Worm (Caenorhabditis elegans) whole organism, L3 larva: ENCODE data around the gene Y82E9BR.8.

ENCODE experiments used
- ama-1 ChIP-seq: fragments of 150-350 bp; optimal IDR thresholded peaks from 2 replicates; lab custom pipeline; 2018
- daf-12 ChIP-seq: fragments of 150-350 bp; optimal IDR thresholded peaks from 2 replicates; lab custom pipeline; 2014; ENCODE audit warnings: missing biosample characterization, missing genetic modification reagents, missing genetic modification characterization
- elt-3 ChIP-seq, 3 experiments: fragments of 150-350 bp in 1 of 3; sonication (generic microtip) in 2 of 3; optimal IDR thresholded peaks; 2 replicates in 2 of 3; 4 replicates in 1 of 3; lab custom pipeline; 2014 to 2017; ENCODE audit warnings: missing biosample characterization in 3 of 3, missing genetic modification characterization in 3 of 3
- nhr-43 ChIP-seq: sonication (generic microtip); optimal IDR thresholded peaks from 2 replicates; lab custom pipeline; 2016; ENCODE audit warnings: mild to moderate bottlenecking, missing genetic modification characterization, missing compliant biosample characterization; ENCODE audit not compliant: poor library complexity, severe bottlenecking
- nhr-77 ChIP-seq: fragments of 150-350 bp; optimal IDR thresholded peaks from 2 replicates; lab custom pipeline; 2014; ENCODE audit warnings: missing biosample characterization, missing genetic modification characterization
- skn-1 ChIP-seq: fragments of 150-350 bp; optimal IDR thresholded peaks from 2 replicates; lab custom pipeline; 2014; ENCODE audit warnings: missing biosample characterization, missing genetic modification characterization
- unc-39 ChIP-seq: sonication (generic microtip); optimal IDR thresholded peaks from 4 replicates; lab custom pipeline; 2017; ENCODE audit warnings: missing biosample characterization, missing genetic modification characterization
- unc-62 ChIP-seq: fragments of 150-350 bp; sonication (generic microtip); optimal IDR thresholded peaks from 4 replicates; lab custom pipeline; 2014; ENCODE audit warnings: missing biosample characterization, missing genetic modification reagents, missing genetic modification characterization
- ztf-11 ChIP-seq: fragments of 150-350 bp; optimal IDR thresholded peaks from 2 replicates; lab custom pipeline; 2014; ENCODE audit warnings: missing biosample characterization, missing genetic modification characterization

DNA sequence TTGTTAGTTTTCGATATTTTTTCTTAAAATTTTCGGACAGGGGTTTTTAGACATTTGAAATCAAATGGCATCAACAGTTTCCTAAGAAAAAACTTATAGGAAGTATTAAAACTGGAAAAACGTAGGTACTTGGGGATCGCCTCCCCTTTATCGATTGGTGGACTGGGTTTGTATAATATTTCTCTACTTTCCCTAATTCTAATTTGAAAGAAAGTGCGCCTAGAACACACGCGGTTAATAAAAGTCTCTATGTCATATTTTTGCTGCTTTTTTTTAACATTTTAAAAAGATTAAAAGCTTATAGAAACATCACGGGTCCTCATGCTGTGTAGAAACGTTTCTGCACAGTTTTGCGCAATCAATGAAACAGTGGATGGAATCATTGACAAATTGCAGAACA is 41.8 kb upstream of the Y82E9BR.8 start, which contains the start of gene pals-16:
- TF ChIP-seq unc-39 (no peak), nhr-43 (tag; lab: Kevin White, UChicago) (no peak), daf-12 (tag; lab: Kevin White, UChicago) (no peak), ztf-11 (tag; lab: Kevin White, UChicago) (no peak), elt-3 (tag; optimal IDR thresholded peaks at IDR 0.05; lab: Kevin White, UChicago) (no peak), skn-1 (tag; lab: Kevin White, UChicago) (no peak), unc-62 (GFP tag; lab: Kevin White, UChicago) (no peak), nhr-77 (tag; lab: Kevin White, UChicago) (no peak), ama-1 (lab: Kevin White, UChicago) (no peak)
